Worm (Caenorhabditis elegans): ENCODE results near the gene npr-43.
"Not testable (repeated sequence)": the region's sequence is repeated elsewhere in the genome, so short reads cannot be mapped to it uniquely, and the experiment has no call there.

DNA sequence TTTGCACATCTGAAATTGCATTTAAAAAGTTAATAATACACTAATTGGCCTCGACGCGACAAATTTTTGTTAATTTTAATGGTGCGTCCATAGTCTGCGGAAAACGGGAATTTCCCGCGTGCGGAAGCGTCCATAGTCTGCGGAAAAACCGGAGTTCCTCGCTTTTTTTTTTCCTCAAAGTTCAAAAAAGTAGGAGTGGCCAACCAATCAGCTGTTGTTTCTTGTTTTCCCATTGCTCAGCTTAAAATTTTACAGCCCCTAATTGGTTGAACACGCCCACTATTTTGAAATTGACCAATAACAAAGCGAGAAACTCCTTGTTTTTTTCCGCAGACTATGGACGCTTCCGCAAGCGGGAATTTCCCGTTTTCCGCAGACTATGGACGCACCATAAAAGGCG is 21.5 kb downstream of the npr-43 start:
- not testable (repeated sequence) for TF ChIP-seq xnd-1 (tag; optimal IDR thresholded peaks at IDR 0.05); dox-1 (GFP tag; IDR thresholded peaks at IDR 0.05); sptf-2 (GFP tag; optimal IDR thresholded peaks at IDR 0.05); dpl-1 (GFP tag; optimal IDR thresholded peaks at IDR 0.05); tbp1 (GFP tag; optimal IDR thresholded peaks at IDR 0.05); F10E7.11 (tag; optimal IDR thresholded peaks at IDR 0.05); unc-62 (GFP tag; optimal IDR thresholded peaks at IDR 0.05); C06A6.2 (GFP tag; conservative IDR thresholded peaks at IDR 0.05); hmg-1.2 (GFP tag; IDR thresholded peaks at IDR 0.05); him-1 (tag; optimal IDR thresholded peaks at IDR 0.05); F57A8.1 (GFP tag; optimal IDR thresholded peaks at IDR 0.05); madf-8 (GFP tag; conservative IDR thresholded peaks at IDR 0.05); bed-1 (GFP tag; IDR thresholded peaks at IDR 0.05); let-607 (tag; optimal IDR thresholded peaks at IDR 0.05)

Measured in whole organism, young adult.